1 fruit fly cellular context compared by ENCODE assay signal in genomic region chr3R:6870836-6871235, dm6.
TF ChIP-seq lines count a peak whose summit lies in the region.

No protein-coding gene starts in this region.

TF ChIP-seq in whole organism, embryonic, 481 proteins besides CTCF, POLR2A, EP300 and RAD21 (continued from another document):
- TF ChIP-seq Dll (GFP tag; IDR thresholded peaks at IDR 0.05; lab: Robert Waterston, UW; ENCODE audit: partially characterized antibody) (no peak), chif (GFP tag; optimal IDR thresholded peaks at IDR 0.05; lab: Kevin White, UChicago) (peak in 1 of 2 experiments; percentile 15), CG4854 (GFP tag; optimal IDR thresholded peaks at IDR 0.05; lab: Kevin White, UChicago) (no peak), CG2875 (GFP tag; optimal IDR thresholded peaks at IDR 0.05; lab: Kevin White, UChicago) (no peak), CG11504 (tag; optimal IDR thresholded peaks at IDR 0.05; lab: Kevin White, UChicago) (peak; percentile 100), insv (GFP tag; optimal IDR thresholded peaks at IDR 0.05; lab: Kevin White, UChicago) (peak; percentile 92 to 100), pita (GFP tag; optimal IDR thresholded peaks at IDR 0.05; lab: Kevin White, UChicago) (peak; percentile 82), CG14965 (GFP tag; optimal IDR thresholded peaks at IDR 0.05; lab: Kevin White, UChicago; ENCODE audit: borderline replicate concordance) (peak; percentile 96), GATAe (GFP tag; conservative IDR thresholded peaks at IDR 0.05; lab: Robert Waterston, UW) (no peak), Six4 (GFP tag; optimal IDR thresholded peaks at IDR 0.05; lab: Kevin White, UChicago) (no peak), Jarid2 (GFP tag; optimal IDR thresholded peaks at IDR 0.05; lab: Kevin White, UChicago) (peak; percentile 12), CG4424 (GFP tag; optimal IDR thresholded peaks at IDR 0.05; lab: Kevin White, UChicago) (no peak), chn (GFP tag; optimal IDR thresholded peaks at IDR 0.05; lab: Kevin White, UChicago) (peak; percentile 11), gem (tag; optimal IDR thresholded peaks at IDR 0.05; lab: Kevin White, UChicago) (no peak), chinmo (GFP tag; IDR thresholded peaks at IDR 0.05; lab: Robert Waterston, UW; ENCODE audit: partially characterized antibody) (0 out of 4 replicates have a peak, but pooled peaks have one; percentile 38), Lhr (GFP tag; optimal IDR thresholded peaks at IDR 0.05; lab: Kevin White, UChicago) (peak; percentile 29), CG8290 (GFP tag; optimal IDR thresholded peaks at IDR 0.05; lab: Kevin White, UChicago) (peak; percentile 50), CG8290 (tag; optimal IDR thresholded peaks at IDR 0.05; lab: Kevin White, UChicago) (no peak), CG3281 (GFP tag; optimal IDR thresholded peaks at IDR 0.05; lab: Kevin White, UChicago) (no peak), knrl (GFP tag; IDR thresholded peaks at IDR 0.05; lab: Robert Waterston, UW; ENCODE audit: partially characterized antibody) (peak; percentile 9; the same call in 1 of the 3 replicates), B-H1 (GFP tag; IDR thresholded peaks at IDR 0.05; lab: Robert Waterston, UW) (no peak), CG13287 (GFP tag; IDR thresholded peaks at IDR 0.05; lab: Robert Waterston, UW; ENCODE audit: partially characterized antibody) (no peak), CG43689 (GFP tag; IDR thresholded peaks at IDR 0.05; lab: Robert Waterston, UW) (no peak), Usf (GFP tag; optimal IDR thresholded peaks at IDR 0.05; lab: Kevin White, UChicago) (no peak), lab (GFP tag; optimal IDR thresholded peaks at IDR 0.05; lab: Kevin White, UChicago) (no peak), phol (tag; optimal IDR thresholded peaks at IDR 0.05; lab: Kevin White, UChicago) (peak; percentile 49), nmo (GFP tag; optimal IDR thresholded peaks at IDR 0.05; lab: Kevin White, UChicago) (peak; percentile 19), Eip74EF (GFP tag; optimal IDR thresholded peaks at IDR 0.05; lab: Kevin White, UChicago) (peak in 1 of 2 experiments; percentile 14), CG13424 (tag; optimal IDR thresholded peaks at IDR 0.05; lab: Kevin White, UChicago) (no peak), NFAT (GFP tag; IDR thresholded peaks at IDR 0.05; lab: Robert Waterston, UW) (no peak), Bdp1 (GFP tag; optimal IDR thresholded peaks at IDR 0.05; lab: Kevin White, UChicago) (peak; percentile 8), CG6254 (GFP tag; optimal IDR thresholded peaks at IDR 0.05; lab: Kevin White, UChicago) (no peak)
